Worm (Caenorhabditis elegans) whole organism, L3 larva: ENCODE measurements around the gene C39F7.1.

Experiments
- R02D3.7 ChIP-seq: fragments of 150-350 bp; optimal IDR thresholded peaks from 2 replicates; lab custom pipeline; 2014; ENCODE audit warnings: missing biosample characterization, missing genetic modification characterization
- ZK546.5 ChIP-seq: sonication (generic microtip); optimal IDR thresholded peaks from 2 replicates; lab custom pipeline; 2017; ENCODE audit warnings: missing biosample characterization, missing genetic modification characterization
- ama-1 ChIP-seq: fragments of 150-350 bp; optimal IDR thresholded peaks from 2 replicates; lab custom pipeline; 2018
- ceh-28 ChIP-seq: fragments of 150-350 bp; optimal IDR thresholded peaks from 2 replicates; lab custom pipeline; 2014; ENCODE audit warnings: missing biosample characterization, missing genetic modification reagents, missing genetic modification characterization
- ceh-82 ChIP-seq: fragments of 150-350 bp; optimal IDR thresholded peaks from 2 replicates; lab custom pipeline; 2014; ENCODE audit warnings: missing biosample characterization, missing genetic modification characterization
- ceh-9 ChIP-seq: sonication (generic microtip); optimal IDR thresholded peaks from 2 replicates; lab custom pipeline; 2018; ENCODE audit warnings: missing biosample characterization, missing genetic modification characterization
- daf-12 ChIP-seq: fragments of 150-350 bp; optimal IDR thresholded peaks from 2 replicates; lab custom pipeline; 2014; ENCODE audit warnings: missing biosample characterization, missing genetic modification reagents, missing genetic modification characterization
- egl-27 ChIP-seq: sonication (generic microtip); optimal IDR thresholded peaks from 4 replicates; lab custom pipeline; 2017; ENCODE audit warnings: missing biosample characterization, missing genetic modification reagents, missing genetic modification characterization
- egl-5 ChIP-seq: fragments of 150-350 bp; optimal IDR thresholded peaks from 2 replicates; lab custom pipeline; 2017; ENCODE audit warnings: missing biosample characterization, missing genetic modification reagents, missing genetic modification characterization, inconsistent platforms
- elt-1 ChIP-seq: fragments of 150-350 bp; optimal IDR thresholded peaks from 2 replicates; lab custom pipeline; 2014; ENCODE audit warnings: missing biosample characterization, missing genetic modification characterization
- elt-2 ChIP-seq: sonication (generic microtip); optimal IDR thresholded peaks from 2 replicates; lab custom pipeline; 2016; ENCODE audit warnings: missing genetic modification reagents, mild to moderate bottlenecking, missing genetic modification characterization, missing compliant biosample characterization
- elt-3 ChIP-seq, 3 experiments: fragments of 150-350 bp in 1 of 3; sonication (generic microtip) in 2 of 3; optimal IDR thresholded peaks; 2 replicates in 2 of 3; 4 replicates in 1 of 3; lab custom pipeline; 2014 to 2017; ENCODE audit warnings: missing biosample characterization in 3 of 3, missing genetic modification characterization in 3 of 3
- eor-1 ChIP-seq, 2 experiments: fragments of 150-350 bp; optimal IDR thresholded peaks; 2 replicates each; lab custom pipeline; 2014 to 2018; ENCODE audit warnings: missing biosample characterization in 2 of 2, missing genetic modification characterization in 2 of 2
- fkh-10 ChIP-seq: sonication (generic microtip); optimal IDR thresholded peaks from 2 replicates; lab custom pipeline; 2017; ENCODE audit warnings: missing biosample characterization, missing genetic modification reagents, missing genetic modification characterization
- fkh-2 ChIP-seq: fragments of 150-350 bp; optimal IDR thresholded peaks from 2 replicates; lab custom pipeline; 2014; ENCODE audit warnings: missing biosample characterization, missing genetic modification reagents, missing genetic modification characterization
- fos-1 ChIP-seq: fragments of 150-350 bp; optimal IDR thresholded peaks from 2 replicates; lab custom pipeline; 2014; ENCODE audit warnings: missing biosample characterization, missing genetic modification characterization
- hmg-11 ChIP-seq: sonication (generic microtip); optimal IDR thresholded peaks from 2 replicates; lab custom pipeline; 2016; ENCODE audit warnings: missing genetic modification characterization, missing compliant biosample characterization
- jun-1 ChIP-seq: fragments of 150-350 bp; optimal IDR thresholded peaks from 2 replicates; lab custom pipeline; 2014; ENCODE audit warnings: missing biosample characterization, missing genetic modification reagents, missing genetic modification characterization
- lin-15B ChIP-seq: fragments of 150-350 bp; optimal IDR thresholded peaks from 2 replicates; lab custom pipeline; 2014; ENCODE audit warnings: missing biosample characterization, missing genetic modification characterization
- lin-39 ChIP-seq: fragments of 150-350 bp; optimal IDR thresholded peaks from 2 replicates; lab custom pipeline; 2018; ENCODE audit warnings: missing biosample characterization, missing genetic modification reagents, missing genetic modification characterization
- lsy-12 ChIP-seq: sonication (generic microtip); optimal IDR thresholded peaks from 2 replicates; lab custom pipeline; 2016; ENCODE audit warnings: mild to moderate bottlenecking, missing genetic modification characterization, missing compliant biosample characterization
- mdl-1 ChIP-seq: fragments of 150-350 bp; optimal IDR thresholded peaks from 2 replicates; lab custom pipeline; 2014; ENCODE audit warnings: missing biosample characterization, missing genetic modification characterization
- mml-1 ChIP-seq: fragments of 150-350 bp; sonication (generic microtip); optimal IDR thresholded peaks from 3 replicates; lab custom pipeline; 2014; ENCODE audit warnings: missing biosample characterization, missing genetic modification characterization
- nfya-1 ChIP-seq: sonication (generic microtip); optimal IDR thresholded peaks from 2 replicates; lab custom pipeline; 2017; ENCODE audit warnings: missing genetic modification characterization, mild to moderate bottlenecking, missing compliant biosample characterization, antibody characterized with exemption, moderate library complexity; ENCODE audit not compliant: insufficient read depth
- nhr-11 ChIP-seq: fragments of 150-350 bp; optimal IDR thresholded peaks from 2 replicates; lab custom pipeline; 2014; ENCODE audit warnings: missing biosample characterization, missing genetic modification characterization
- nhr-12 ChIP-seq: fragments of 150-350 bp; optimal IDR thresholded peaks from 2 replicates; lab custom pipeline; 2014; ENCODE audit warnings: missing biosample characterization, missing genetic modification characterization
- nhr-23 ChIP-seq: fragments of 150-350 bp; optimal IDR thresholded peaks from 2 replicates; lab custom pipeline; 2014; ENCODE audit warnings: missing biosample characterization, missing genetic modification reagents, missing genetic modification characterization
- nhr-237 ChIP-seq: fragments of 150-350 bp; optimal IDR thresholded peaks from 2 replicates; lab custom pipeline; 2014; ENCODE audit warnings: missing biosample characterization, missing genetic modification characterization
- nhr-25 ChIP-seq: sonication (generic microtip); optimal IDR thresholded peaks from 2 replicates; lab custom pipeline; 2017; ENCODE audit warnings: missing biosample characterization, missing genetic modification characterization
- nhr-28 ChIP-seq: fragments of 150-350 bp; optimal IDR thresholded peaks from 2 replicates; lab custom pipeline; 2014; ENCODE audit warnings: missing biosample characterization, missing genetic modification characterization
- nhr-67 ChIP-seq: fragments of 150-350 bp; optimal IDR thresholded peaks from 2 replicates; lab custom pipeline; 2014; ENCODE audit warnings: missing biosample characterization, missing genetic modification characterization
- nhr-76 ChIP-seq: fragments of 150-350 bp; sonication (generic microtip); optimal IDR thresholded peaks from 5 replicates; lab custom pipeline; 2014; ENCODE audit warnings: missing biosample characterization, missing genetic modification characterization
- nhr-77 ChIP-seq: fragments of 150-350 bp; optimal IDR thresholded peaks from 2 replicates; lab custom pipeline; 2014; ENCODE audit warnings: missing biosample characterization, missing genetic modification characterization
- pha-4 ChIP-seq: fragments of 150-350 bp; optimal IDR thresholded peaks from 2 replicates; lab custom pipeline; 2014; ENCODE audit warnings: missing biosample characterization, missing genetic modification reagents, missing genetic modification characterization
- pqm-1 ChIP-seq: fragments of 150-350 bp; optimal IDR thresholded peaks from 2 replicates; lab custom pipeline; 2017; ENCODE audit warnings: missing biosample characterization, missing genetic modification characterization, inconsistent platforms
- skn-1 ChIP-seq: fragments of 150-350 bp; optimal IDR thresholded peaks from 2 replicates; lab custom pipeline; 2014; ENCODE audit warnings: missing biosample characterization, missing genetic modification characterization
- tbx-2 ChIP-seq: sonication (generic microtip); optimal IDR thresholded peaks from 2 replicates; lab custom pipeline; 2016; ENCODE audit warnings: mild to moderate bottlenecking, missing genetic modification characterization, missing compliant biosample characterization
- unc-39 ChIP-seq: sonication (generic microtip); optimal IDR thresholded peaks from 4 replicates; lab custom pipeline; 2017; ENCODE audit warnings: missing biosample characterization, missing genetic modification characterization
- unc-62 ChIP-seq: fragments of 150-350 bp; sonication (generic microtip); optimal IDR thresholded peaks from 4 replicates; lab custom pipeline; 2014; ENCODE audit warnings: missing biosample characterization, missing genetic modification reagents, missing genetic modification characterization
- zag-1 ChIP-seq: fragments of 150-350 bp; optimal IDR thresholded peaks from 2 replicates; lab custom pipeline; 2014; ENCODE audit warnings: missing biosample characterization, missing genetic modification characterization
- ztf-11 ChIP-seq: fragments of 150-350 bp; optimal IDR thresholded peaks from 2 replicates; lab custom pipeline; 2014; ENCODE audit warnings: missing biosample characterization, missing genetic modification characterization

Gene C39F7.1

DNA sequence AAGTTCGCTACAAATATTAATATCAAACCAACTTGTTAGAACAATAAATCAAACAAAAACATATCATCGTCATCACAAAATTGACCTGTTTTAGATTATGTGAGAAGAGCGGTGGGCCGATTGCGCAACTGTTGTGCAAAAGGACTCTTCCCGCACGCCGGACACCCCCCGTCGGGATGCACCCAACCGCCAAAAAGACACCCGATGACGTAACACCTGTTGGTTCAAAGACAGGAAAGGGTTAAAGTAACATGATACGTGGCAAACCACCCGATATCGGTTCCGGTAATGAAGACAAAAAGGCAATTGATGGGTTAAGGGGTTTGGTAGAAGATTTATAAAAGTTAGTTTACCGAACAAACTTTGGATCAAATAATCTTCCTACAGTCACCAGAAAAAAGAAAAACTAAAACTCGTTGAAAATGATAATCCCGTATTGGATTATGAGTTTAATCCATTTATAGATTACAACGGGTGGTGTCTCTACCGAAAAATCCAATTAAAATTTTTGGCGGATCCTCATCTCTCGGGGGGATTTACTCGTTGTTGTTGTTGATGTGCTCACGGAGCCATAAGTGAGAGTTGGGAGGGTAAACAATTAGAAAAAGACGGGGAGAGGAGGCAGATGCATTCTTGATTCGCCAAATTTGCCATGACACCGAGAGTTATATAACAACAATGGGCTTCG is 16.0 kb upstream of the C39F7.1 start:
- TF ChIP-seq eor-1 (tag; optimal IDR thresholded peaks at IDR 0.05; lab: Kevin White, UChicago) (no peak), R02D3.7 (tag; lab: Kevin White, UChicago) (no peak), nhr-12 (no peak), ceh-28 (tag; lab: Kevin White, UChicago) (no peak), lsy-12 (no peak), nhr-67 (no peak), nhr-23 (no peak), nhr-28 (tag; lab: Kevin White, UChicago) (no peak), egl-5 (tag; lab: Kevin White, UChicago) (no peak), elt-3 (tag; optimal IDR thresholded peaks at IDR 0.05; lab: Kevin White, UChicago) (no peak), elt-2 (no peak)

DNA sequence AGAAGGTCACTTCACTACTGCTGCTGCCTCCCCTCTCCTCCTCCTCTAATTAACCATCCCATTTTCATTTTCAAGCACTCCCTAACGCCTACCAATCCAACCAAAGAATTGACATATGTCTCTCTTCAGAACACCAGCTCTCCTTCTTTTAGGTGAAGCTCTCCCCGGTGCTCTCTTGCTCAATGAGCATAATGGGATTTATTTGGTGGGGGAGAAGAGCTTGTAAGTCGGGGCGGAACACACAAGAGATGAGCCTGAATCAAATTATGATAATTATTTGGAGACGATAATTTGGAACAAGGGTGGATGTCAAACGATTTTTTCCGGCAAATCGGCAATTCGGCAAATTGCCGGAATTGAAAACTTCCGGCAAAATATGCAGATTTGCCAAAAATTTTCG is 7.3 kb upstream of the C39F7.1 start:
- TF ChIP-seq pha-4 (tag; lab: Kevin White, UChicago): no peak
- no peak for TF ChIP-seq ceh-82 (tag; lab: Kevin White, UChicago)
- no peak for TF ChIP-seq ztf-11
- TF ChIP-seq nhr-12: no peak
- no peak for TF ChIP-seq nfya-1 (tag; lab: Kevin White, UChicago)
- TF ChIP-seq fos-1 (tag; lab: Kevin White, UChicago): no peak
- TF ChIP-seq ceh-28 (tag; lab: Kevin White, UChicago): no peak
- TF ChIP-seq nhr-28 (tag; lab: Kevin White, UChicago): no peak
- TF ChIP-seq nhr-77 (tag; lab: Kevin White, UChicago): no peak
- no peak for TF ChIP-seq pqm-1 (tag; lab: Kevin White, UChicago)
- no peak for TF ChIP-seq nhr-237

DNA sequence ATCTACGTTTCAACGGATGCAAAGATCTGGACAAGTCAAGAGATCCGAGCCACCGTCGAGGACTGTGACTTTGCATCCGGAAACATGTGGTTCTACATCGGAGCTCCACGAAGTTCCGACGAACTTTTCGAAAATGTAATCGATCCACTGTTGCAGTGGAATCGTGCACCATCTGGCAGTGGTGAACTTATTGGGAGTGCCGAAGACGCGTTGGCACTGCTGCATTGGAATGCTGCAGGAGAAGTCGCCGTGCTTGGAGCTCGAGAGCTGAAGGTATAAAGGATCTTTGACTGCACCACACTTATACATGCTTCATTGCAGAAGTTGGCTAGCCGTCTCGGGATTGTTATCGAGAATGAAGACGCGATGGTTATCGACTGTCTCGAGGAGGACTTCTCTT is 1.9 kb downstream of the C39F7.1 start:
- TF ChIP-seq elt-2 (peak; percentile 21), elt-3 (tag; optimal IDR thresholded peaks at IDR 0.05; lab: Kevin White, UChicago) (peak in 1 of 3 experiments; percentile 5), ceh-82 (tag; lab: Kevin White, UChicago) (peak; percentile 23), ama-1 (lab: Kevin White, UChicago) (peak; percentile 64), lin-15B (tag; lab: Kevin White, UChicago) (no peak), unc-39 (tag; lab: Kevin White, UChicago) (no peak), ceh-9 (tag; lab: Kevin White, UChicago) (no peak), lsy-12 (no peak)

DNA sequence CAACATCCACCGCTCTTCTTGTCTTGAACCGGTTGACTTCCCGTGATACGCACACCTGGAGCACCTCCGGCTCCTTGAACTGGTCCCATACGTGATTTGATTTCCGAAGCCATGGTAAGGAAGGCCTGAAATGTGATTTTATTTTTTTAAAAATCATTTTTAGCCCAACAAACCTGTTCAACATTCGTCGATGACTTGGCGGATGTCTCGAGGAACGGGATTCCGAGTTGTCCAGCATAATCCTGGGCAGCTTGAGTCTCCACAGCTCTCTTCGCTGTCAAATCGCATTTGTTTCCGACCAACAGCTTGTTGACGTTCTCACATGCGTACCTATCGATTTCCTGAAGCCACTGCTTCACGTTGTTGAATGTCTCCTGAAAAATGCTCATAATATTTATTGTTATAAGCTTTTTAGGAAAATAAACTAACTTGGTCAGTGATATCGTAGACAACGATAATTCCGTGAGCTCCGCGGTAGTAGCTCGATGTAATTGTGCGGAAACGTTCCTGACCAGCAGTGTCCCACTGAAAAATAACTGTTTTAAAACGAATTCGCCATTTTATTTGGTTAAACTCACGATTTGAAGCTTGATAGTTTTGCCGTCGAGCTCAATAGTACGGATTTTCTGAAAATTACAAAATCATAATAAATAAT is 3.1 kb downstream of the C39F7.1 start:
- TF ChIP-seq ZK546.5 (tag; lab: Kevin White, UChicago): no peak
- no peak for TF ChIP-seq daf-12 (tag; lab: Kevin White, UChicago)
- no peak for TF ChIP-seq fkh-2
- TF ChIP-seq skn-1 (tag; lab: Kevin White, UChicago): no peak
- no peak for TF ChIP-seq ama-1 (lab: Kevin White, UChicago)
- no peak for TF ChIP-seq lin-39 (tag; lab: Kevin White, UChicago)
- TF ChIP-seq mml-1: no peak
- TF ChIP-seq tbx-2 (tag; lab: Kevin White, UChicago): no peak

DNA sequence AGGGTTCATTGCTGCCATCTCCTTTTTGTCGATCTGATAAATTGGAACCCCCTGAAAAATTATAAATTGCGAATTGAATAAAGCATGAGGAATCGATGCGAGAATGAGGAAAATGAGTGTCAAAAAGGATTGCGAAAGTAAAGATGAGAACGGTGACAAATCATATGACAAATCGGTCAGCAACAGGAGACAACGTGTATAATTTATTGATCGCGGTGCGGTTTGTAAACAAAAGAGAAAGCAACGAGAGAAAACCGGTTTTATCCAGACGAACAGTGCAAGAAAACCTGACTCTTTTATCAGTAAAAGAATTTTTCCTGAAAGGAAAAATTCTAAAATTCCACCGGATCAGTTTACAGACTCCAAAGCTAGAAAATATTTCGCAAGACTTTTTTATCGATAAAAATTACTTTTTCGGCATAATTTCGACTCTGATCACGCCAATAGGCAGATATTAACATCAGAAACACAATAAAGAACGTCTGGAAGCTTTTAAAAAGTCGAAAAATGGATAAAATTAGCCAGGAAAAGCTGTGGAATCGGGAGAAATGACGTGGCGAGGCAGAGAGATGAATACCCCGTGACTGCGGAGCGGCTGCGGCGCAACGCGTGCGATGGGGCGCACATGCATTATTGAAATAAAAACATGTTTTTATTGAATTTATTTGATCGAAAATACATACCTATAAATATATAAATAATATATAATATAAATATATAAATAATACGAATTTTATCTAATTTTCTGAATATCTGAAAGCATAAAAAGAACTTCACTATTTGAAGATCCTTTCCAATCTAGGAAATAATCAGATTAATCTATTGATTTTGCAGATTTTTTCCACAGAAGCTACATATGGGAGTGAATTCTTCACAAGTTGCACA is 4.0 kb downstream of the C39F7.1 start, which contains the start of the genes rab-1 and C39F7.5:
Gene rab-1, minus strand, starts transcription at position 51 of the 885 bp plus-strand sequence.
Gene C39F7.5, plus strand, starts transcription at position 835 of the 885 bp plus-strand sequence.
- TF ChIP-seq nhr-77 (tag; lab: Kevin White, UChicago) (no peak), mdl-1 (tag; lab: Kevin White, UChicago) (no peak), R02D3.7 (tag; lab: Kevin White, UChicago) (no peak), ceh-82 (tag; lab: Kevin White, UChicago) (no peak), nhr-25 (tag; lab: Kevin White, UChicago) (no peak), elt-1 (no peak), nhr-76 (tag; lab: Kevin White, UChicago) (no peak), mml-1 (no peak), nhr-237 (no peak), nhr-11 (no peak), nhr-12 (no peak), nhr-28 (tag; lab: Kevin White, UChicago) (no peak), fkh-10 (GFP tag; lab: Kevin White, UChicago) (no peak), eor-1 (tag; optimal IDR thresholded peaks at IDR 0.05; lab: Kevin White, UChicago) (no peak), skn-1 (tag; lab: Kevin White, UChicago) (no peak), lin-39 (tag; lab: Kevin White, UChicago) (peak; percentile 77), elt-3 (tag; optimal IDR thresholded peaks at IDR 0.05; lab: Kevin White, UChicago) (no peak), jun-1 (no peak), ceh-9 (tag; lab: Kevin White, UChicago) (no peak), unc-62 (GFP tag; lab: Kevin White, UChicago) (no peak), ztf-11 (no peak), elt-2 (peak; percentile 58), egl-27 (tag; lab: Kevin White, UChicago) (no peak), hmg-11 (tag; lab: Kevin White, UChicago) (peak; percentile 21), zag-1 (tag; lab: Kevin White, UChicago) (no peak)
